Worm (Caenorhabditis elegans) whole organism, L1 larva: ENCODE results near the gene hmit-1.1.
A peak's percentile ranks its signal among the peaks of the same experiment; 100 is the strongest.

Experiments
- C04F5.9 ChIP-seq: sonication (generic microtip); optimal IDR thresholded peaks from 2 replicates; lab custom pipeline; 2016; ENCODE audit warnings: missing genetic modification characterization, missing compliant biosample characterization
- C16A3.4 ChIP-seq: fragments of 150-350 bp; optimal IDR thresholded peaks from 2 replicates; lab custom pipeline; 2014; ENCODE audit warnings: missing biosample characterization, missing genetic modification characterization
- aha-1 ChIP-seq: fragments of 150-350 bp; optimal IDR thresholded peaks from 2 replicates; lab custom pipeline; 2014; ENCODE audit warnings: missing biosample characterization, missing genetic modification characterization
- alr-1 ChIP-seq: fragments of 200-800 bp; sonication (Bioruptor generic); optimal IDR thresholded peaks from 2 replicates; lab custom pipeline; 2018; ENCODE audit warnings: borderline replicate concordance, mild to moderate bottlenecking, missing genetic modification characterization, missing compliant biosample characterization
- aly-2 ChIP-seq: fragments of 150-350 bp; optimal IDR thresholded peaks from 2 replicates; lab custom pipeline; 2014; ENCODE audit warnings: missing biosample characterization, missing genetic modification characterization
- ceh-90 ChIP-seq: sonication (generic microtip); optimal IDR thresholded peaks from 2 replicates; lab custom pipeline; 2016; ENCODE audit warnings: missing genetic modification characterization, missing compliant biosample characterization
- dpl-1 ChIP-seq, 3 experiments: fragments of 150-350 bp in 2 of 3; sonication (generic microtip) in 1 of 3; optimal IDR thresholded peaks; 2 replicates each; lab custom pipeline; 2014 to 2017; ENCODE audit warnings: missing biosample characterization in 3 of 3, missing genetic modification characterization in 3 of 3, missing genetic modification reagents in 3 of 3
- efl-1 ChIP-seq, 4 experiments: fragments of 150-350 bp; optimal IDR thresholded peaks in 3 of 4; peaks in 1 of 4; 1 replicate in 1 of 4; 2 replicates in 3 of 4; lab custom pipeline; 2014; ENCODE audit warnings: missing biosample characterization in 2 of 4, missing genetic modification characterization in 2 of 4, missing genetic modification reagents in 2 of 4
- egl-13 ChIP-seq: sonication (generic microtip); optimal IDR thresholded peaks from 2 replicates; lab custom pipeline; 2016; ENCODE audit warnings: missing genotype, missing genetic modification reagents, missing genetic modification characterization, missing compliant biosample characterization
- egl-27 ChIP-seq, 2 experiments: fragments of 150-350 bp in 1 of 2; sonication (generic microtip); optimal IDR thresholded peaks; 3 replicates each; lab custom pipeline; 2017 to 2018; ENCODE audit warnings: missing biosample characterization in 2 of 2, missing genetic modification characterization in 2 of 2, missing genetic modification reagents in 2 of 2
- elt-2 ChIP-seq: sonication (generic microtip); optimal IDR thresholded peaks from 2 replicates; lab custom pipeline; 2016; ENCODE audit warnings: missing genetic modification characterization, mild to moderate bottlenecking, inconsistent platforms, missing compliant biosample characterization, missing genetic modification reagents
- elt-3 ChIP-seq, 6 experiments: fragments of 150-350 bp in 1 of 6; sonication (generic microtip); optimal IDR thresholded peaks; 2 replicates each; lab custom pipeline; 2017 to 2018; ENCODE audit warnings: missing biosample characterization in 6 of 6, missing genetic modification characterization in 6 of 6, inconsistent platforms in 1 of 6
- ets-5 ChIP-seq: fragments of 200-800 bp; sonication (Bioruptor generic); IDR thresholded peaks from 2 replicates; pipeline ENCODE4 v1.3.6; 2022; ENCODE audit warnings: missing genetic modification characterization, missing compliant biosample characterization
- fkh-10 ChIP-seq: sonication (generic microtip); optimal IDR thresholded peaks from 2 replicates; lab custom pipeline; 2017; ENCODE audit warnings: missing biosample characterization, missing genetic modification reagents, missing genetic modification characterization
- fkh-8 ChIP-seq: sonication (generic microtip); optimal IDR thresholded peaks from 2 replicates; lab custom pipeline; 2016; ENCODE audit warnings: mild to moderate bottlenecking, missing genetic modification characterization, missing compliant biosample characterization
- grh-1 ChIP-seq: fragments of 200-800 bp; sonication (Bioruptor generic); IDR thresholded peaks from 2 replicates; pipeline ENCODE4 v1.3.6; 2022; ENCODE audit warnings: missing genetic modification reagents, missing genetic modification characterization, missing compliant biosample characterization
- hlh-17 ChIP-seq: fragments of 200-800 bp; sonication (Bioruptor generic); optimal IDR thresholded peaks from 2 replicates; lab custom pipeline; 2018; ENCODE audit warnings: missing genetic modification characterization, mild to moderate bottlenecking, missing compliant biosample characterization, moderate library complexity, borderline replicate concordance
- hlh-4 ChIP-seq: sonication (generic microtip); optimal IDR thresholded peaks from 2 replicates; lab custom pipeline; 2016; ENCODE audit warnings: mild to moderate bottlenecking, missing genetic modification characterization, missing compliant biosample characterization
- hpl-2 ChIP-seq: fragments of 150-350 bp; optimal IDR thresholded peaks from 2 replicates; lab custom pipeline; 2014; ENCODE audit warnings: missing biosample characterization, missing genetic modification reagents, missing genetic modification characterization
- isw-1 ChIP-seq: fragments of 200-800 bp; sonication (Bioruptor generic); IDR thresholded peaks from 2 replicates; pipeline ENCODE4 v1.3.6; 2022; ENCODE audit warnings: missing genetic modification characterization, missing compliant biosample characterization
- lin-13 ChIP-seq: fragments of 150-350 bp; optimal IDR thresholded peaks from 2 replicates; lab custom pipeline; 2014; ENCODE audit warnings: missing biosample characterization, missing genetic modification reagents, missing genetic modification characterization
- lin-14 ChIP-seq: fragments of 200-800 bp; sonication (Bioruptor generic); optimal IDR thresholded peaks from 2 replicates; lab custom pipeline; 2018; ENCODE audit warnings: mild to moderate bottlenecking, missing genetic modification characterization, moderate library complexity, missing compliant biosample characterization
- lin-35 ChIP-seq, 2 experiments: fragments of 150-350 bp; optimal IDR thresholded peaks; 2 replicates each; lab custom pipeline; 2014; ENCODE audit warnings: missing biosample characterization in 2 of 2, missing genetic modification characterization in 2 of 2, missing genetic modification reagents in 2 of 2
- lin-39 ChIP-seq: fragments of 150-350 bp; optimal IDR thresholded peaks from 2 replicates; lab custom pipeline; 2014; ENCODE audit warnings: missing biosample characterization, missing genetic modification reagents, missing genetic modification characterization
- mab-9 ChIP-seq: fragments of 200-800 bp; sonication (Bioruptor generic); IDR thresholded peaks from 2 replicates; pipeline ENCODE4 v1.3.6; 2022; ENCODE audit warnings: missing genetic modification reagents, missing genetic modification characterization, missing compliant biosample characterization
- mdl-1 ChIP-seq, 2 experiments: fragments of 150-350 bp; optimal IDR thresholded peaks; 2 replicates each; lab custom pipeline; 2014 to 2017; ENCODE audit warnings: missing biosample characterization in 2 of 2, missing genetic modification characterization in 2 of 2, inconsistent platforms in 1 of 2
- mef-2 ChIP-seq: fragments of 150-350 bp; optimal IDR thresholded peaks from 2 replicates; lab custom pipeline; 2014; ENCODE audit warnings: missing biosample characterization, missing genetic modification characterization
- nhr-12 ChIP-seq: sonication (generic microtip); optimal IDR thresholded peaks from 2 replicates; lab custom pipeline; 2017; ENCODE audit warnings: missing biosample characterization, missing genetic modification characterization
- nhr-71 ChIP-seq: sonication (generic microtip); optimal IDR thresholded peaks from 2 replicates; lab custom pipeline; 2016; ENCODE audit warnings: mild to moderate bottlenecking, missing genetic modification characterization, moderate library complexity, missing compliant biosample characterization
- pqm-1 ChIP-seq: sonication (generic microtip); optimal IDR thresholded peaks from 3 replicates; lab custom pipeline; 2017; ENCODE audit warnings: missing biosample characterization, missing genetic modification characterization
- sox-4 ChIP-seq: sonication (generic microtip); optimal IDR thresholded peaks from 2 replicates; lab custom pipeline; 2016; ENCODE audit warnings: missing genetic modification characterization, missing compliant biosample characterization
- sup-37 ChIP-seq: fragments of 200-800 bp; sonication (Bioruptor generic); optimal IDR thresholded peaks from 2 replicates; lab custom pipeline; 2018; ENCODE audit warnings: mild to moderate bottlenecking, missing genetic modification characterization, missing compliant biosample characterization
- swsn-7 ChIP-seq: sonication (generic microtip); optimal IDR thresholded peaks from 2 replicates; lab custom pipeline; 2016; ENCODE audit warnings: missing genetic modification characterization, missing compliant biosample characterization
- tlp-1 ChIP-seq: fragments of 150-350 bp; optimal IDR thresholded peaks from 2 replicates; lab custom pipeline; 2014; ENCODE audit warnings: missing biosample characterization, missing genetic modification characterization
- unc-62 ChIP-seq: fragments of 150-350 bp; optimal IDR thresholded peaks from 2 replicates; lab custom pipeline; 2014; ENCODE audit warnings: missing biosample characterization, missing genetic modification reagents, missing genetic modification characterization
- unc-86 ChIP-seq: sonication (generic microtip); optimal IDR thresholded peaks from 2 replicates; lab custom pipeline; 2016; ENCODE audit warnings: missing genetic modification characterization, missing compliant biosample characterization
- unc-98 ChIP-seq: fragments of 200-800 bp; sonication (Bioruptor generic); IDR thresholded peaks from 2 replicates; pipeline ENCODE4 v1.3.6; 2022; ENCODE audit warnings: missing genetic modification characterization, missing compliant biosample characterization
- zag-1 ChIP-seq: fragments of 150-350 bp; optimal IDR thresholded peaks from 2 replicates; lab custom pipeline; 2014; ENCODE audit warnings: missing biosample characterization, missing genetic modification characterization
- zip-4 ChIP-seq: fragments of 200-800 bp; sonication (Bioruptor generic); optimal IDR thresholded peaks from 2 replicates; lab custom pipeline; 2018; ENCODE audit warnings: mild to moderate bottlenecking, missing genetic modification characterization, moderate library complexity, missing compliant biosample characterization
- ztf-11 ChIP-seq, 2 experiments: sonication (generic microtip); optimal IDR thresholded peaks; 2 replicates each; lab custom pipeline; 2016 to 2017; ENCODE audit warnings: missing genetic modification characterization in 2 of 2, missing biosample characterization in 1 of 2, missing compliant biosample characterization in 1 of 2

The hmit-1.1 gene

DNA sequence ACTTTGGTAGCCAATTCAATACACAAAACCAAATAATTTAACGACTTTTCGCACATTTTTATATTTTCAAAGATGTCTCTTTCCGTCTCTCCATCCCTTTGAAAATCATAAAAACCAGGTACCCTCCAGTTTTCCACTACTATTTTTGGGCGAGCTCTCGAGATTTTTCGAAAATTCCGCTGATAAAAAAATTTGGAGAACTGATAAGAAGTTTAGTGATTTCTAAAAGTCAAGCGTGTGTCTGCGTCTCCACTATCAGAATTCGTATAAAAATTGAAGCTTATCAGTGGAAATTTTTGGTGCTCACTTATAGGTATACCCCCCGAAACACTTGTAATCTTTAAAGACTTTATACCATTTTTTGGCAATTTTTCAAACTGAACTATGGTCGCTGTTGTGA is at the start of gene hmit-1.1:
hmit-1.1 (plus strand) TSS at position 294 of the 400 bp plus-strand sequence.
- TF ChIP-seq grh-1 (GFP tag; lab: Robert Waterston, UW) (no peak), C16A3.4 (tag; lab: Kevin White, UChicago) (no peak), hpl-2 (GFP tag; lab: Kevin White, UChicago) (no peak), egl-13 (no peak), unc-98 (GFP tag; lab: Robert Waterston, UW) (no peak), efl-1 (optimal IDR thresholded peaks at IDR 0.05; lab: Kevin White, UChicago) (no peak), efl-1 (GFP tag; optimal IDR thresholded peaks at IDR 0.05 in 1 of 2; lab: Kevin White, UChicago) (peak in 1 of 2 experiments; percentile 84), tlp-1 (tag; lab: Kevin White, UChicago) (peak; percentile 34), aly-2 (tag; lab: Kevin White, UChicago) (no peak), mdl-1 (tag; optimal IDR thresholded peaks at IDR 0.05; lab: Kevin White, UChicago) (no peak), fkh-10 (no peak), aha-1 (tag; lab: Kevin White, UChicago) (no peak), nhr-12 (tag; lab: Kevin White, UChicago) (no peak), alr-1 (no peak), elt-2 (tag; lab: Kevin White, UChicago) (peak; percentile 95), mab-9 (no peak), hlh-17 (GFP tag; lab: Kevin White, UChicago) (no peak), lin-13 (GFP tag; lab: Kevin White, UChicago) (no peak), isw-1 (GFP tag; lab: Robert Waterston, UW) (no peak), mef-2 (no peak), lin-35 (GFP tag; optimal IDR thresholded peaks at IDR 0.05; lab: Kevin White, UChicago) (peak in 1 of 2 experiments; percentile 11), ceh-90 (tag; lab: Kevin White, UChicago) (no peak), pqm-1 (no peak), nhr-71 (tag; lab: Kevin White, UChicago) (no peak)
- TF ChIP-seq, all 84 proteins: peak for 4

DNA sequence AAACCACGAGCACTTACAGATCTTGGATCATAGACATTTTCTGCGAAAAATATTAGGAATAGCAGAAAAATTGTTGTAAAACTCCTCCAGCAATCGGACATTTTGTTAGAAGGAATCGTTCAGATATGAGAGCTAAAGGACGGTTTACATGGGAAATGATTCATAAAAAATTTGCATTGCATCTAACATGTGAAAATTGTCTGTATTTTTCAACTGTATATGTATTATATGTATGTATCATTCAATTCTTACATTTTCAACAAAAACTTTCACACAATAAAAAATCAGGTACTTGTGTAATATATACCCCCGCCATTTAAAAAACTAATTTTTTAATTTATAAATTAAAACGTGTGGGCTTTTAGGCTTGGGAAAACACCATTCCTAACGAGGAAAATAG is 48.5 kb upstream of the hmit-1.1 start, which contains the start of gene ZK228.13:
ZK228.13 (minus strand) TSS at position 101 of the 400 bp plus-strand sequence.
- no peak for TF ChIP-seq elt-3 (tag; optimal IDR thresholded peaks at IDR 0.05; lab: Kevin White, UChicago)

DNA sequence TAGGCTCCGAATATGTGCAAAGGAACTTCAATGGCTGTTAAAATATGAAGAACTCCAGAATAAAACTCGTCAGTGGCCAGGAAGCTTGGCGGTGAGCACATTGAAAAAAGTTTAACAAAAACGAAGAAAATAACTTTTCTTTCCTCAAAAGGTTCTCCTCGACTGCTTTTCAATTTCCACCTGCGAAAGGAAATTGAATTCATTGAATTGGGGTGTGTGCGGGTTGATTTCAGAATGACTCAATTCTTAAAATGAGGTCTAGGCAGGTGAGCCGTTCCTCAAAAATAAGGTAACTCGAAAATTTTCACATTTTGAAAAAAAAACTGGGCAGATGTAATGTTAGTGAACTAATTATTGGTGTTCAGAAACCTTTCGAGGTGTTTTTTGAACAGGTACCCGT is 43.2 kb upstream of the hmit-1.1 start, which contains the start of gene srh-182:
srh-182 (minus strand) TSS at position 101 of the 400 bp plus-strand sequence.
- peak; percentile 41 for TF ChIP-seq hlh-4 (tag; lab: Kevin White, UChicago)
- no peak for TF ChIP-seq sox-4

DNA sequence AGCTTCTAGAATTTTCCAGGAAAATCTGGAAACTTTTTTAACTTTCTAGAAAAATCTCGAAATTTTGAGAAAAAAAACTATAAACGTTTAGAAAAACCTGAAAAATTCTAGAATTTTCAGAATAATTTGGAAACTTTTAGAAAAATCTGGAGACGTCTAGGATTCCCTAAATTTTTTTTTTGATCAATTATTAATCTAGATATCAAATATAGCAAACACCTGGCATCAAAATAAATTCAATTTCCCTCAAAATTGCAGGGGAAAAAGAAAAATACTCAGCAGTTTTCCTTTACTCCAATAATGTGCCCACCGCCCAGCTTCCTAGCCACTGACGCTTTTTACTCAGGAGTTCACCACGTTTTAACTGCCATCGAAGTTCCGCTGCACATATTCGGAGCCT is 42.4 kb upstream of the hmit-1.1 start, which contains the start of gene srh-181:
srh-181 (plus strand) TSS at position 301 of the 400 bp plus-strand sequence.
- TF ChIP-seq ztf-11 (tag; optimal IDR thresholded peaks at IDR 0.05; lab: Kevin White, UChicago) (no peak), fkh-10 (no peak), zag-1 (tag; lab: Kevin White, UChicago) (no peak), lin-39 (tag; lab: Kevin White, UChicago) (no peak), C04F5.9 (tag; lab: Kevin White, UChicago) (no peak), aha-1 (tag; lab: Kevin White, UChicago) (no peak), dpl-1 (GFP tag; optimal IDR thresholded peaks at IDR 0.05; lab: Kevin White, UChicago) (no peak), zip-4 (GFP tag; lab: Kevin White, UChicago) (no peak), fkh-8 (no peak), isw-1 (GFP tag; lab: Robert Waterston, UW) (no peak), swsn-7 (tag; lab: Kevin White, UChicago) (no peak), mdl-1 (tag; optimal IDR thresholded peaks at IDR 0.05; lab: Kevin White, UChicago) (no peak), egl-27 (tag; optimal IDR thresholded peaks at IDR 0.05; lab: Kevin White, UChicago) (no peak), ets-5 (GFP tag; lab: Robert Waterston, UW) (no peak), sup-37 (GFP tag; lab: Kevin White, UChicago) (no peak), unc-62 (GFP tag; lab: Kevin White, UChicago) (no peak), sox-4 (no peak), lin-14 (GFP tag; lab: Kevin White, UChicago) (no peak), unc-86 (tag; lab: Kevin White, UChicago) (no peak)
